Worm (Caenorhabditis elegans): Measurements from ENCODE around the gene C07E3.8.
A peak's percentile ranks its signal among the peaks of the same experiment; 100 is the strongest.

Gene C07E3.8

ce11 chrII:10389038-10389437, 37.0 kb downstream of the C07E3.8 start (continued):
- TF ChIP-seq mcd-1 (GFP tag; IDR thresholded peaks at IDR 0.05) (peak; percentile 34), ceh-91 (GFP tag; IDR thresholded peaks at IDR 0.05) (no peak), snpc-1.1 (tag; optimal IDR thresholded peaks at IDR 0.05; ENCODE audit: insufficient read depth) (no peak), die-1 (tag; optimal IDR thresholded peaks at IDR 0.05) (peak; percentile 65), pbrm-1 (GFP tag; IDR thresholded peaks at IDR 0.05) (peak; percentile 59; the same call in 1 of the 2 replicates), akir-1 (GFP tag; optimal IDR thresholded peaks at IDR 0.05) (no peak), Y79H2A.3 (GFP tag; conservative IDR thresholded peaks at IDR 0.05) (no peak), F37B4.10 (GFP tag; IDR thresholded peaks at IDR 0.05) (no peak), zim-3 (tag; optimal IDR thresholded peaks at IDR 0.05) (no peak), F57C9.4 (tag; optimal IDR thresholded peaks at IDR 0.05) (no peak), F22D6.2 (tag; optimal IDR thresholded peaks at IDR 0.05) (peak; percentile 61), C17E4.6 (GFP tag; IDR thresholded peaks at IDR 0.05) (no peak), cebp-1 (GFP tag; IDR thresholded peaks at IDR 0.05) (peak; percentile 8; the same call in 1 of the 2 replicates), cebp-1 (tag; optimal IDR thresholded peaks at IDR 0.05) (peak; percentile 73), let-526 (GFP tag; IDR thresholded peaks at IDR 0.05) (peak; percentile 62; the same call in 1 of the 2 replicates), lin-35 (GFP tag; optimal IDR thresholded peaks at IDR 0.05) (no peak), nhr-80 (tag; optimal IDR thresholded peaks at IDR 0.05) (peak; percentile 88), snpc-3.4 (tag; optimal IDR thresholded peaks at IDR 0.05) (no peak), madf-10 (tag; optimal IDR thresholded peaks at IDR 0.05) (peak; percentile 52), somi-1 (GFP tag; optimal IDR thresholded peaks at IDR 0.05) (peak; percentile 92), K11D2.4 (GFP tag; IDR thresholded peaks at IDR 0.05) (peak; percentile 77), lin-26 (GFP tag; IDR thresholded peaks at IDR 0.05) (peak; percentile 64; the same call in 1 of the 2 replicates), hlh-12 (tag; optimal IDR thresholded peaks at IDR 0.05) (no peak), sdz-38 (tag; optimal IDR thresholded peaks at IDR 0.05) (no peak), aptf-2 (GFP tag; conservative IDR thresholded peaks at IDR 0.05) (no peak), F39B2.1 (GFP tag; IDR thresholded peaks at IDR 0.05) (no peak), nhr-179 (tag; optimal IDR thresholded peaks at IDR 0.05) (no peak), gei-17 (GFP tag; optimal IDR thresholded peaks at IDR 0.05) (peak; percentile 6), Y53F4B.3 (GFP tag; IDR thresholded peaks at IDR 0.05) (no peak), efl-1 (GFP tag; optimal IDR thresholded peaks at IDR 0.05) (no peak), attf-5 (GFP tag; optimal IDR thresholded peaks at IDR 0.05) (peak; percentile 69), F49E8.2 (tag; optimal IDR thresholded peaks at IDR 0.05; ENCODE audit: insufficient read depth) (no peak), F52B5.7 (tag; optimal IDR thresholded peaks at IDR 0.05) (no peak), ztf-3 (GFP tag; optimal IDR thresholded peaks at IDR 0.05) (no peak), hsf-1 (GFP tag; IDR thresholded peaks at IDR 0.05) (0 out of 2 replicates have a peak, but pooled peaks have one; percentile 43), B0336.3 (GFP tag; IDR thresholded peaks at IDR 0.05) (peak; percentile 49; the same call in 1 of the 2 replicates), ceh-27 (GFP tag; optimal IDR thresholded peaks at IDR 0.05) (peak; percentile 65), madf-3 (GFP tag; IDR thresholded peaks at IDR 0.05) (no peak), dox-1 (GFP tag; IDR thresholded peaks at IDR 0.05) (peak; percentile 48; the same call in 1 of the 2 replicates), snpc-1.3 (tag; optimal IDR thresholded peaks at IDR 0.05; ENCODE audit: insufficient read depth) (no peak), Y67H2A.10 (GFP tag; conservative IDR thresholded peaks at IDR 0.05) (no peak), let-607 (tag; optimal IDR thresholded peaks at IDR 0.05) (peak; percentile 64 to 67), F55B11.4 (tag; optimal IDR thresholded peaks at IDR 0.05; ENCODE audit: borderline replicate concordance, insufficient read depth) (no peak), ceh-58 (GFP tag; IDR thresholded peaks at IDR 0.05) (no peak), F10E7.11 (tag; optimal IDR thresholded peaks at IDR 0.05) (no peak), unc-130 (GFP tag; optimal IDR thresholded peaks at IDR 0.05) (no peak), ztf-18 (tag; optimal IDR thresholded peaks at IDR 0.05) (no peak), C06A6.2 (GFP tag; conservative IDR thresholded peaks at IDR 0.05) (peak; percentile 45; the same call in 1 of the 2 replicates)

Data from whole organism, young adult.